Worm (Caenorhabditis elegans): Measurements from ENCODE around the gene Y75B8A.32.
A peak's percentile ranks its signal among the peaks of the same experiment; 100 is the strongest.
"Not testable (repeated sequence)": the region's sequence is repeated elsewhere in the genome, so short reads cannot be mapped to it uniquely, and the experiment has no call there.

Y75B8A.32 gene

ce11 chrIII:12383709-12384108 lies 25.3 kb upstream of the Y75B8A.32 start, which contains the start of gene Y49E10.4:
TSS of gene Y49E10.4 (minus strand) at chrIII:12383809.
- TF ChIP-seq nhr-77, egl-5, pqm-1 (tag; optimal IDR thresholded peaks at IDR 0.05): not testable (repeated sequence)

ce11 chrIII:12377198-12377662 lies 18.9 kb upstream of the Y75B8A.32 start, which contains the start of gene pph-4.2:
TSS of gene pph-4.2 (minus strand) at chrIII:12377248.
- TF ChIP-seq nfya-1 (tag; optimal IDR thresholded peaks at IDR 0.05; ENCODE audit: insufficient read depth) (peak; percentile 65), nhr-76 (tag; optimal IDR thresholded peaks at IDR 0.05) (no peak), unc-39 (tag; optimal IDR thresholded peaks at IDR 0.05) (no peak), lin-15B (tag; optimal IDR thresholded peaks at IDR 0.05) (peak; percentile 59), lin-39 (tag; optimal IDR thresholded peaks at IDR 0.05) (no peak), ceh-16 (tag; optimal IDR thresholded peaks at IDR 0.05) (no peak), elt-2 (tag; optimal IDR thresholded peaks at IDR 0.05) (no peak), zag-1 (tag; optimal IDR thresholded peaks at IDR 0.05) (no peak), fos-1 (tag; optimal IDR thresholded peaks at IDR 0.05) (no peak), tbx-2 (tag; optimal IDR thresholded peaks at IDR 0.05) (no peak), pqm-1 (tag; optimal IDR thresholded peaks at IDR 0.05) (no peak), nhr-77 (tag; optimal IDR thresholded peaks at IDR 0.05) (no peak), nhr-23 (tag; optimal IDR thresholded peaks at IDR 0.05) (peak; percentile 7), fkh-10 (GFP tag; optimal IDR thresholded peaks at IDR 0.05) (no peak), mml-1 (tag; optimal IDR thresholded peaks at IDR 0.05) (no peak), ztf-4 (tag; optimal IDR thresholded peaks at IDR 0.05) (no peak), ceh-28 (tag; optimal IDR thresholded peaks at IDR 0.05) (no peak), fkh-2 (tag; optimal IDR thresholded peaks at IDR 0.05) (no peak), nhr-43 (tag; optimal IDR thresholded peaks at IDR 0.05; ENCODE audit: poor library complexity, severe bottlenecking) (no peak), nhr-11 (tag; optimal IDR thresholded peaks at IDR 0.05) (no peak), pha-4 (tag; optimal IDR thresholded peaks at IDR 0.05) (peak; percentile 53)

- no peak for TF ChIP-seq nhr-23 (tag; optimal IDR thresholded peaks at IDR 0.05)
Observed at ce11 chrIII:12375614-12376013, 17.3 kb upstream of the Y75B8A.32 start.

- TF ChIP-seq zag-1 (tag; optimal IDR thresholded peaks at IDR 0.05) (no peak), aly-2 (tag; optimal IDR thresholded peaks at IDR 0.05) (no peak), ztf-4 (tag; optimal IDR thresholded peaks at IDR 0.05) (no peak), ceh-16 (tag; optimal IDR thresholded peaks at IDR 0.05) (no peak), fkh-10 (GFP tag; optimal IDR thresholded peaks at IDR 0.05) (no peak), ceh-28 (tag; optimal IDR thresholded peaks at IDR 0.05) (no peak), ama-1 (optimal IDR thresholded peaks at IDR 0.05) (no peak), fos-1 (tag; optimal IDR thresholded peaks at IDR 0.05) (no peak), R02D3.7 (tag; optimal IDR thresholded peaks at IDR 0.05) (no peak)
Observed at ce11 chrIII:12373807-12374266, 15.5 kb upstream of the Y75B8A.32 start, which contains the start of gene glrx-5. TSS of gene glrx-5 (minus strand) at chrIII:12373857.

- TF ChIP-seq ztf-11 (tag; optimal IDR thresholded peaks at IDR 0.05): no peak
- TF ChIP-seq elt-3 (tag; optimal IDR thresholded peaks at IDR 0.05): no peak
- TF ChIP-seq nfya-1 (tag; optimal IDR thresholded peaks at IDR 0.05; ENCODE audit: insufficient read depth): peak; percentile 88
- no peak for TF ChIP-seq elt-2 (tag; optimal IDR thresholded peaks at IDR 0.05)
- TF ChIP-seq nhr-11 (tag; optimal IDR thresholded peaks at IDR 0.05): no peak
- no peak for TF ChIP-seq fkh-10 (GFP tag; optimal IDR thresholded peaks at IDR 0.05)
- no peak for TF ChIP-seq zag-1 (tag; optimal IDR thresholded peaks at IDR 0.05)
Observed at ce11 chrIII:12373306-12373705, 14.9 kb upstream of the Y75B8A.32 start.

ce11 chrIII:12372080-12373065 lies 14.0 kb upstream of the Y75B8A.32 start:
- TF ChIP-seq fos-1 (tag; optimal IDR thresholded peaks at IDR 0.05) (no peak), sea-2 (GFP tag; optimal IDR thresholded peaks at IDR 0.05) (no peak), zag-1 (tag; optimal IDR thresholded peaks at IDR 0.05) (no peak)
